Worm (Caenorhabditis elegans) whole organism, mixed stage, embryonic: ENCODE results near the gene nspb-12.

ENCODE experiments used
- ceh-39 ChIP-seq: fragments of 150-350 bp; optimal IDR thresholded peaks from 2 replicates; lab custom pipeline; 2014; ENCODE audit warnings: missing biosample characterization, missing genetic modification characterization
- drap-1 ChIP-seq: fragments of 200-800 bp; sonication (Bioruptor generic); optimal IDR thresholded peaks from 3 replicates; lab custom pipeline; 2018; ENCODE audit warnings: mild to moderate bottlenecking, missing genetic modification characterization, missing compliant biosample characterization
- elt-3 ChIP-seq: fragments of 150-350 bp; optimal IDR thresholded peaks from 2 replicates; lab custom pipeline; 2014; ENCODE audit warnings: missing biosample characterization, missing genetic modification characterization
- lin-13 ChIP-seq: fragments of 150-350 bp; optimal IDR thresholded peaks from 2 replicates; lab custom pipeline; 2014; ENCODE audit warnings: missing biosample characterization, missing genetic modification characterization
- nhr-237 ChIP-seq: fragments of 150-350 bp; optimal IDR thresholded peaks from 2 replicates; lab custom pipeline; 2014; ENCODE audit warnings: missing biosample characterization, missing genetic modification characterization
- unc-39 ChIP-seq: fragments of 150-350 bp; optimal IDR thresholded peaks from 2 replicates; lab custom pipeline; 2014; ENCODE audit warnings: missing biosample characterization, missing genetic modification characterization

DNA sequence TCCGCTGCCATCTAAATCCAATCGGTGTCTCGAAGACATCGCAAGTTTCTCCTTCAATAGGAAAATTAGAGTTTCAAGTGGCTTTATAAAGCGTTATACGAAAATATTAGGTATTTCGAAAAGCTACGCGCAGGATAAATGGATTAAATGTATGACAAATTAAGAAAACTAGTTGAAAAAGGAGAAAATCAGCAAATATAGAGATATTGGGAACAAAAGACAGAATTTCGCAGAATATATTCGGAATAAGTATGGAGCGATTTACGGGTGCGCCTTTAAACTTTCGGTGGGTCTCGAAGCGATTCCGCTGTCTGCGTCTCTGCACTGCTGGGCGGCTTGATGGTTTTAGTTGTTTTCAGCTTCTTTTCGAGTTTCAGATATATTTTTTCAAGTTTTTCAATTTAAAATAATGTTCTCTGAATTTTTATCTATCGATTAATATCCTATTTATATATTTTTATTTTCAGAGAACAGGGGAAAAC, 23.1 kb upstream of the nspb-12 start, which contains the start of the genes ddx-15 and ucr-1:
- TF ChIP-seq unc-39 (tag; lab: Kevin White, UChicago) (no peak), drap-1 (GFP tag; lab: Kevin White, UChicago) (no peak), lin-13 (tag; lab: Kevin White, UChicago) (peak; percentile 55), ceh-39 (tag; lab: Kevin White, UChicago) (no peak), nhr-237 (tag; lab: Kevin White, UChicago) (no peak), elt-3 (tag; lab: Kevin White, UChicago) (no peak)
